Fruit fly (Drosophila melanogaster): ENCODE measurements around the gene CG3713.

Gene CG3713

DNA sequence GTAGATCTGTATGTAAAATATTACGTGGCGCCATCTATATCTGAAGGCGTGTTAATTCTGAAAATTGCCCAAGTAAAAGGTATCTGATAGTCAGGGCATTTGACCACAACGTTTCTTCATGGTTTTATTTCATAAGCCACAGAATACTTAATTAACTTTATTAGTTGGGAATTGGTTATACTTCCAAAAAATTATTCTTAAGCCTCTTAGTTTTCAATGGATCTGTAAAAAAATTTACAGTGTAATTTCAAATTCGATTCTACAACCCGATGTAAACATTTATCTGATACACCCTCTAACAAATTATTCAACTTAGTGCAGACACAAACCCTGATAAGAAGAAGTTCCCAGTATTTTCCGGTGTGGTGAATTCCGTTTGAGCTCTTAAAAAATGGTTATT is 3.5 kb downstream of the CG3713 start (continued):
- TF ChIP-seq CG17361 (GFP tag; IDR thresholded peaks at IDR 0.05) (peak; percentile 65; the same call in 2 of the 3 replicates), Bgb (GFP tag; IDR thresholded peaks at IDR 0.05; ENCODE audit: partially characterized antibody) (peak; percentile 25; the same call in 1 of the 2 replicates), H2.0 (GFP tag; IDR thresholded peaks at IDR 0.05) (no peak), chn (GFP tag; optimal IDR thresholded peaks at IDR 0.05) (peak; percentile 16), CG9932 (GFP tag; IDR thresholded peaks at IDR 0.05) (peak; percentile 15; the same call in 1 of the 2 replicates), C15 (GFP tag; IDR thresholded peaks at IDR 0.05) (no peak), Dll (GFP tag; IDR thresholded peaks at IDR 0.05; ENCODE audit: partially characterized antibody) (no peak), CG31365 (tag; optimal IDR thresholded peaks at IDR 0.05) (no peak), CG4328 (GFP tag; optimal IDR thresholded peaks at IDR 0.05) (no peak), grau (tag; optimal IDR thresholded peaks at IDR 0.05) (peak; percentile 27), MESR4 (GFP tag; optimal IDR thresholded peaks at IDR 0.05) (no peak), CG10274 (GFP tag; optimal IDR thresholded peaks at IDR 0.05) (no peak), CG3407 (GFP tag; optimal IDR thresholded peaks at IDR 0.05) (no peak), vvl (GFP tag; IDR thresholded peaks at IDR 0.05) (peak; percentile 26; the same call in 1 of the 2 replicates), rib (GFP tag; IDR thresholded peaks at IDR 0.05) (no peak), Hey (tag; optimal IDR thresholded peaks at IDR 0.05) (no peak), mam (GFP tag; optimal IDR thresholded peaks at IDR 0.05) (no peak), cg (GFP tag; optimal IDR thresholded peaks at IDR 0.05) (no peak), dmrt99B (tag; optimal IDR thresholded peaks at IDR 0.05) (peak; percentile 38), Lpt (GFP tag; optimal IDR thresholded peaks at IDR 0.05) (no peak), CG2116 (GFP tag; optimal IDR thresholded peaks at IDR 0.05) (peak; percentile 18), fd96Cb (tag; optimal IDR thresholded peaks at IDR 0.05) (peak; percentile 12), CG6654 (GFP tag; optimal IDR thresholded peaks at IDR 0.05) (no peak), Ets97D (GFP tag; optimal IDR thresholded peaks at IDR 0.05) (no peak), Xbp1 (GFP tag; optimal IDR thresholded peaks at IDR 0.05) (peak; percentile 46), Bdp1 (GFP tag; optimal IDR thresholded peaks at IDR 0.05) (no peak), grn (GFP tag; optimal IDR thresholded peaks at IDR 0.05) (no peak), CG10431 (GFP tag; optimal IDR thresholded peaks at IDR 0.05) (no peak), zfh1 (GFP tag; IDR thresholded peaks at IDR 0.05) (no peak), HLH4C (GFP tag; IDR thresholded peaks at IDR 0.05; ENCODE audit: partially characterized antibody) (peak; percentile 76), Tbp (GFP tag; optimal IDR thresholded peaks at IDR 0.05) (no peak), dimm (GFP tag; IDR thresholded peaks at IDR 0.05) (no peak), CG7928 (GFP tag; optimal IDR thresholded peaks at IDR 0.05) (no peak), Scr (GFP tag; IDR thresholded peaks at IDR 0.05; ENCODE audit: partially characterized antibody) (peak; percentile 39; the same call in 1 of the 2 replicates), Lhr (GFP tag; optimal IDR thresholded peaks at IDR 0.05) (peak; percentile 33), CG14860 (GFP tag; IDR thresholded peaks at IDR 0.05; ENCODE audit: partially characterized antibody) (peak; percentile 53; the same call in 2 of the 3 replicates), CG10654 (GFP tag; optimal IDR thresholded peaks at IDR 0.05) (peak; percentile 17), tx (GFP tag; optimal IDR thresholded peaks at IDR 0.05) (no peak), CG11504 (tag; optimal IDR thresholded peaks at IDR 0.05) (peak; percentile 54), CG17829 (tag; optimal IDR thresholded peaks at IDR 0.05) (peak; percentile 30), CG7271 (tag; optimal IDR thresholded peaks at IDR 0.05) (no peak), D19B (GFP tag; optimal IDR thresholded peaks at IDR 0.05) (peak; percentile 65), row (GFP tag; IDR thresholded peaks at IDR 0.05) (peak; percentile 45), fd64A (GFP tag; optimal IDR thresholded peaks at IDR 0.05) (no peak), Atf6 (GFP tag; IDR thresholded peaks at IDR 0.05) (no peak), CG2678 (tag; optimal IDR thresholded peaks at IDR 0.05) (no peak), CG30431 (GFP tag; optimal IDR thresholded peaks at IDR 0.05) (no peak), CkIIα-i1 (GFP tag; IDR thresholded peaks at IDR 0.05) (no peak), run (tag; optimal IDR thresholded peaks at IDR 0.05) (no peak), Dbx (GFP tag; IDR thresholded peaks at IDR 0.05) (no peak), knrl (GFP tag; IDR thresholded peaks at IDR 0.05; ENCODE audit: partially characterized antibody) (peak; percentile 39; the same call in 2 of the 3 replicates)

Measured in whole organism, embryonic.